Worm (Caenorhabditis elegans) whole organism, L4/young adult: Measurements from ENCODE around the gene M28.4.

Source experiments
- W03F9.2 ChIP-seq: fragments of 150-350 bp; optimal IDR thresholded peaks from 2 replicates; lab custom pipeline; 2014; ENCODE audit warnings: missing biosample characterization, missing genetic modification characterization
- dao-5 ChIP-seq: sonication (generic microtip); optimal IDR thresholded peaks from 2 replicates; lab custom pipeline; 2016; ENCODE audit warnings: missing genotype, missing genetic modification characterization, moderate library complexity, missing compliant biosample characterization
- him-1 ChIP-seq: sonication (generic microtip); optimal IDR thresholded peaks from 2 replicates; lab custom pipeline; 2016; ENCODE audit warnings: missing genotype, missing genetic modification reagents, missing genetic modification characterization, missing compliant biosample characterization

Gene M28.4

ce11 chrII:10643403-10643802 lies at the start of gene M28.4:
TSS of gene M28.4 (plus strand) at chrII:10643703.
- TF ChIP-seq W03F9.2 (tag; lab: Kevin White, UChicago) (no peak), him-1 (tag; lab: Kevin White, UChicago) (no peak), dao-5 (tag; lab: Kevin White, UChicago) (no peak)

DNA sequence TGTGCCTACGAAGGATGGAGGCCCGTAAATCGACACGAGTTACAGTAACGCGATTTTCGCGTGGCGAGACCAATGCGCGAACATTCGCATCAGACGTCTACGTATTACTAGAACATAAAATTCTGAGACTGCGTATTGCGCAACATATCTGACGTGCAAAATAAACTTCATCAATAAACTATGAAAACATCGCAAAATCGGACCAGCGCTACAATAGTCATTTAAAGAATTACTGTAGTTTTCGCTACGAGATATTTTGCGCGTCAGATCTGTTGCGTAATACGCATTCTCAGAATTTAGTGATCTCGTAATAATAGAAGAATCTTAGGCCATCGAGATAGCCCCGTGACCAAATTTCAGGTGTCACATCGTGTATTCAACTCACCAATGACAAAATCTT lies 49.2 kb upstream of the M28.4 start:
- no peak for TF ChIP-seq dao-5 (tag; lab: Kevin White, UChicago)
- no peak for TF ChIP-seq him-1 (tag; lab: Kevin White, UChicago)
- no peak for TF ChIP-seq W03F9.2 (tag; lab: Kevin White, UChicago)

- TF ChIP-seq W03F9.2 (tag; lab: Kevin White, UChicago) = no peak
- TF ChIP-seq dao-5 (tag; lab: Kevin White, UChicago) = no peak
- no peak for TF ChIP-seq him-1 (tag; lab: Kevin White, UChicago)
These were observed 48.7 kb upstream of the M28.4 start, which contains the start of gene C14A4.6 for ce11 chrII:10594758-10595157. TSS of gene C14A4.6 (minus strand) at chrII:10594776.

DNA sequence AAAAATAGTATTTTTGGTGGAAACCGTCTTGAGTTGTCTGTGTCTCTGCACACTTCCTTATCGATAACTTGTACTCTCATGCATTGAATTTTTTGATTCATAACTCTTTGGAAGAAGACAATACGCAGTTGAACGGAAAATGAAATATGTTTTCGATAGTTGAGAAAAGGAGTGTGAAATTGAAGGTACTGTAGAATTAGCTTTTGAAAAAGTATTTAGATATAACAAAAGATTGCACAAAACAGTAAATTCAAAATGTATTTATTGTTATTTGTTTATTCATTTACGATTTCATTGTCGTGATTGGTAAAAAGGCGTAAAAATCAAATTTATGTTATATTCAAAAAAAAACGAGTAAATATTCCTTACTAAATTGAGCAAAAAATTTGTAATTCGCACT lies 47.0 kb upstream of the M28.4 start, which contains the start of gene C14A4.7:
Gene C14A4.7 (minus strand): TSS at position 101 of the 400 bp plus-strand sequence.
- TF ChIP-seq him-1 (tag; lab: Kevin White, UChicago) = no peak
- no peak for TF ChIP-seq dao-5 (tag; lab: Kevin White, UChicago)
- TF ChIP-seq W03F9.2 (tag; lab: Kevin White, UChicago) = no peak

DNA sequence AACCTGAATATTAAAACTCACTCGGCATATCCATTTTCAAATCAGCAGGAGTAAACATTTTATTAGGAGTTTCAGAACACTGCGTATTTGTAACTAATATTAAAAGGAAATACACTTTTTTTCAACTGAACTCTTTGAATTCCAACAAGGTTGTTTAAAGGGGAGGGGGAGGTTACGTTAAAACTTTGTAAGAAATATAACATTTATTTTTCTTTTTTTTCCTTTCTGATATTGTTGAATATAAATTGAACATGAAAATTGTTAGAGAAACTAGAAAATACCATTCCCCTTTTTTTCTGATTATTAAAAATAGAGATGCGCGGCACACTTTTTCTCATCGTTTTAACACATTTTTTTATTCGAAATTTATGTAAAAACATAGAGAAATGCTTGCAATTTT lies 45.5 kb upstream of the M28.4 start, which contains the start of gene C14A4.8:
Gene C14A4.8 (minus strand): TSS at position 101 of the 400 bp plus-strand sequence.
- TF ChIP-seq W03F9.2 (tag; lab: Kevin White, UChicago) (no peak), dao-5 (tag; lab: Kevin White, UChicago) (no peak), him-1 (tag; lab: Kevin White, UChicago) (no peak)

DNA sequence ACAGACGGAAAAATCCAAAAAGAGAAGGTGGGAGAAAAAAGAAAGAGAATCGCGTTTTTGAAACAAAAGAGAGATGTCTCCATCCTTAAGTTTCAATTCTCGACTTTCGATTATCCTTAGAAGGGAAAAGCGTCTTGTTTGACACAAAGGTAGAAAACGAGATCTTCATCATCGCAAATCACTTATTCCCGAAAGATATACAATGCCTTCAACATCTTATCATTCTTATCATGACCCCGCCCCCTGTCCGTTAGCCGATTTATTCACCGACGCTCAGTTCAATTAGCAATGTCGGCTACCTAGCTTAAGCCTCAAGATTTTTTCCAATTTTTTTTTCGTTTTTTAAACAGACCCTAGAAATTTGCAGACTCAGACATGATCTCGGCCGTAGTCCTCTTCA lies 44.5 kb upstream of the M28.4 start, which contains the start of gene C14A4.9:
Gene C14A4.9 (plus strand): TSS at position 368 of the 400 bp plus-strand sequence.
- TF ChIP-seq him-1 (tag; lab: Kevin White, UChicago) = no peak
- no peak for TF ChIP-seq W03F9.2 (tag; lab: Kevin White, UChicago)
- TF ChIP-seq dao-5 (tag; lab: Kevin White, UChicago) = no peak

ce11 chrII:10602184-10602583 lies 41.3 kb upstream of the M28.4 start, which contains the start of gene srv-2:
TSS of gene srv-2 (minus strand) at chrII:10602284.
- TF ChIP-seq dao-5 (tag; lab: Kevin White, UChicago) (no peak), W03F9.2 (tag; lab: Kevin White, UChicago) (no peak), him-1 (tag; lab: Kevin White, UChicago) (no peak)

DNA sequence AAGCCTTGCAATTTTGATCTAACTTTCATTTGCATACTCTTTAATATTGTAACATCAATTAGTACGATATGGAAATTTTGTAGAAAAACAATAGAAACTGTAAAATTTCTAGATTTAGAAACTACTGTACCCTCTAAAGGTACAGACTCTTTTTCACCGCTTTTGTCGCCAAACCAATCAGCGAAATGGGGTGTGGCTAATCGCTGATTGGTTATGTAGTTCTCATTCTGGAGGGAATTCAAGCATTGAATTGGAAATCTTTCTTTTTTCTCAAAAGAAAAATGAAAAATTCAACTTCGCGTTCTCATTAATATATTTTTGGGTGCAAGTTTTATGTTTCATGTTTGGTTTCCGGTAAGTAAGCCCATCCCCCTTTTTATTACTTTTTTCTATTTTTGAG lies 39.9 kb upstream of the M28.4 start:
- TF ChIP-seq him-1 (tag; lab: Kevin White, UChicago) = no peak
- no peak for TF ChIP-seq dao-5 (tag; lab: Kevin White, UChicago)
- TF ChIP-seq W03F9.2 (tag; lab: Kevin White, UChicago) = no peak

ce11 chrII:10605512-10605911 lies 38.0 kb upstream of the M28.4 start, which contains the start of gene taf-13:
TSS of gene taf-13 (minus strand) at chrII:10605612.
- TF ChIP-seq dao-5 (tag; lab: Kevin White, UChicago) = no peak
- no peak for TF ChIP-seq W03F9.2 (tag; lab: Kevin White, UChicago)

- TF ChIP-seq dao-5 (tag; lab: Kevin White, UChicago) = no peak
- TF ChIP-seq W03F9.2 (tag; lab: Kevin White, UChicago) = no peak
- TF ChIP-seq him-1 (tag; lab: Kevin White, UChicago) = no peak
These were observed 36.1 kb upstream of the M28.4 start, which contains the start of gene ccm-3 for ce11 chrII:10607238-10607961. TSS of gene ccm-3 (minus strand) at chrII:10607275.

DNA sequence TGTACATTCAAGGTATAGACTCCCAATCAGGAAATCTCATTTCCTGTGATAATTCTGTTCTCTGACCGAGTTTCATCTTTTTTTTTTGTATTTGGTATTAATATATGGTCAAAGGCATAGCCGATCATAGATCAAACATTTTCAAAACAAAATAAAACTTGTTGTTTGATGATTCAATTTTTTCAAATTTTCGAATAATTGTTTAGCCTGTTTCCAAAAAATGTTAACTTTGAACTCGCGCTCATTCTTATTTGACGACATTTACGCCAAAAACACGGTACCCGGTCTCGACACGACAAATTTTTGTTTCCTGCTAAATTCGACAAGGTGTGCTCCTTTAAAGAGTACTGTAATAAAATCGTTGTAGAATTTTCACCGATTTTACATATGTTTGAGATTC lies 34.7 kb upstream of the M28.4 start:
- no peak for TF ChIP-seq W03F9.2 (tag; lab: Kevin White, UChicago)
- TF ChIP-seq him-1 (tag; lab: Kevin White, UChicago) = no peak
- TF ChIP-seq dao-5 (tag; lab: Kevin White, UChicago) = no peak

ce11 chrII:10612743-10613142 lies 30.8 kb upstream of the M28.4 start, which contains the start of gene C14A4.12:
TSS of gene C14A4.12 (plus strand) at chrII:10613043.
- no peak for TF ChIP-seq dao-5 (tag; lab: Kevin White, UChicago)
- no peak for TF ChIP-seq him-1 (tag; lab: Kevin White, UChicago)
- no peak for TF ChIP-seq W03F9.2 (tag; lab: Kevin White, UChicago)

DNA sequence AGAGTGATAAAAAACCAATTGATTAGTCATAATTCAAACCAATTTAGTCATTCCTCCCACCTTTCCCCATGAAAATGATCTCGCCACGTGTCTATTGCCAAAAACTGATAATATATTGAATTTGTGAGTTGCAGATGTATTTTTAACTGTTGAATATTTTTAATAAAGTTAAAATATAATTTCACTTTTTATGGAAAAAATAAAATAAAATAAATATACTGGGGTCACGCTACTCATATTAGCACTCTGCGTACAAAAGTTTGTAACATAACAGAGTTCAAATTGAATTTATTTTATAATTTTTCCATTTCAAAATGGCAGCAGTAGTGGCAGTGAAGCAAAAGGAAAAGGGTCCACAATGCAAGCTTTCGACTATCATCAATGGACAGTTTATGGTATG lies 25.3 kb upstream of the M28.4 start, which contains the start of gene C14A4.13:
Gene C14A4.13 (plus strand): TSS at position 301 of the 400 bp plus-strand sequence.
- no peak for TF ChIP-seq dao-5 (tag; lab: Kevin White, UChicago)
- TF ChIP-seq him-1 (tag; lab: Kevin White, UChicago) = no peak
- no peak for TF ChIP-seq W03F9.2 (tag; lab: Kevin White, UChicago)
